Fruit fly (Drosophila melanogaster) whole organism, wandering third instar larva: ENCODE results near the gene Jon25Biii.
A peak's percentile ranks its signal among the peaks of the same experiment; 100 is the strongest.

Experiments used
- Abd-B ChIP-seq: fragments of >200 bp; optimal IDR thresholded peaks from 2 replicates; lab custom pipeline; 2017; ENCODE audit warnings: missing biosample characterization, missing genetic modification characterization
- Dfd ChIP-seq: fragments of >200 bp; optimal IDR thresholded peaks from 2 replicates; lab custom pipeline; 2017; ENCODE audit warnings: missing biosample characterization, missing genetic modification characterization
- Hnf4 ChIP-seq: fragments of 200-800 bp; sonication (Bioruptor generic); optimal IDR thresholded peaks from 2 replicates; lab custom pipeline; 2016; ENCODE audit warnings: missing biosample characterization, mild to moderate bottlenecking, missing genetic modification characterization
- OdsH ChIP-seq: fragments of 200-800 bp; sonication (Bioruptor generic); optimal IDR thresholded peaks from 2 replicates; lab custom pipeline; 2016; ENCODE audit warnings: missing biosample characterization, mild to moderate bottlenecking, missing genetic modification characterization
- Vsx2 ChIP-seq: fragments of 200-300, 225-300 bp; sonication (Bioruptor generic); optimal IDR thresholded peaks from 2 replicates; lab custom pipeline; 2018; ENCODE audit warnings: missing biosample characterization, missing genetic modification characterization; ENCODE audit not compliant: partially characterized antibody
- br ChIP-seq: fragments of 200-800 bp; sonication (Bioruptor generic); optimal IDR thresholded peaks from 2 replicates; lab custom pipeline; 2016; ENCODE audit warnings: missing biosample characterization, missing genetic modification characterization
- dl ChIP-seq, 2 experiments: fragments of 175-275, 200-275 bp in 1 of 2; fragments of 200-275 bp in 1 of 2; sonication (Bioruptor generic); optimal IDR thresholded peaks; lab custom pipeline; 2018; ENCODE audit warnings: mild to moderate bottlenecking in 2 of 2, missing biosample characterization in 2 of 2, missing genetic modification characterization in 2 of 2, moderate library complexity in 2 of 2; ENCODE audit not compliant: partially characterized antibody in 2 of 2, insufficient read depth in 1 of 2
- dsf ChIP-seq: sonication (Bioruptor generic); optimal IDR thresholded peaks from 2 replicates; lab custom pipeline; 2016; ENCODE audit warnings: missing biosample characterization, missing genetic modification characterization, borderline replicate concordance
- h ChIP-seq: fragments of 200-800 bp; sonication (Bioruptor generic); optimal IDR thresholded peaks from 3 replicates; lab custom pipeline; 2016; ENCODE audit warnings: missing biosample characterization, mild to moderate bottlenecking, missing genetic modification characterization
- lola ChIP-seq: fragments of >200 bp; optimal IDR thresholded peaks from 2 replicates; lab custom pipeline; 2017; ENCODE audit warnings: missing biosample characterization, missing genetic modification characterization
- pan ChIP-seq: fragments of >200 bp; optimal IDR thresholded peaks from 2 replicates; lab custom pipeline; 2017
- psq ChIP-seq: fragments of 200-800 bp; sonication (Bioruptor generic); optimal IDR thresholded peaks from 3 replicates; lab custom pipeline; 2017; ENCODE audit warnings: missing biosample characterization, mild to moderate bottlenecking, missing genetic modification characterization, moderate library complexity
- tai ChIP-seq: sonication (Bioruptor generic); optimal IDR thresholded peaks from 2 replicates; lab custom pipeline; 2016; ENCODE audit warnings: missing biosample characterization, missing genetic modification characterization
- usp ChIP-seq: fragments of >200 bp; optimal IDR thresholded peaks from 2 replicates; lab custom pipeline; 2017; ENCODE audit warnings: missing biosample characterization, missing genetic modification characterization

DNA sequence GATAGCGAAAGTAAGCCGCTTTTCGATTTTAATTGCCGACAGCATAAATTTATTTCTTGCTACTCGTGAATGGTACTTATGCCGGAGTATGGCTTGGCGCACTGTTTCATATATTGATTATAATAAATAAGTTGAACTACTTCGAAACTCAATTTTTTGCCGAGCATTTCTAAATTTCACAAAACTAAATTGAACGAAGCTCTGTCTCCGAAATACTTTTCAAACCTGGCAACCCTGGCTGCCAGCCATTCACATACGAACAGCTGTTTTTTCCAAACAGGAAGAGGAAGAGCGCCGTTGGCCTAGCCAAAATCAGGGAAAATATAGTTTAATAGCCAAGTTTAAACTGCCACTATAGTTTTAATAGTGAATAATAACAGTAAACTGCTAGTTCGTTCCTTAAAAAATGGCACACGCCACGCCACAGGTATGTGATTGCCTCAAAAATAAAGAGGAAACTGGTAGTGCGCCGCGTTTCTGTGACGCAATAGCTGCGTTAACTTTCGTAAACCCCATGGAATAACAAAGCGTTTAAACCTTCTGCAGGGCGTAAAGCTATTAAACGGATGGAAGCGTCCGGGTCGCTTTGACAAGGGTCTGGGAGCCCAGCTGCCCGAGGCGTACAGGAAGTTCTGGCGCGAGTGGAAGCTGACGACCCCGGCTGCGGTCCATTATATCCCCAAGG, 23.3 kb upstream of the Jon25Biii start, which contains the start of gene mRpL28:
- TF ChIP-seq Hnf4 (no peak), dsf (GFP tag; lab: Kevin White, UChicago) (no peak), Vsx2 (GFP tag; lab: Kevin White, UChicago) (no peak), OdsH (GFP tag; lab: Kevin White, UChicago) (no peak), usp (GFP tag; lab: Kevin White, UChicago) (no peak), Dfd (GFP tag; lab: Kevin White, UChicago) (no peak), Abd-B (no peak), psq (GFP tag; lab: Kevin White, UChicago) (peak; percentile 2), dl (GFP tag; optimal IDR thresholded peaks at IDR 0.05; lab: Kevin White, UChicago; ENCODE audit: insufficient read depth in 1 of 2, partially characterized antibody in 2 of 2) (no peak), pan (no peak), h (GFP tag; lab: Kevin White, UChicago) (no peak), lola (GFP tag; lab: Kevin White, UChicago) (no peak), br (GFP tag; lab: Kevin White, UChicago) (no peak), tai (GFP tag; lab: Kevin White, UChicago) (no peak)
